Worm (Caenorhabditis elegans): ENCODE data around the gene lgc-6.
A peak's percentile ranks its signal among the peaks of the same experiment; 100 is the strongest.

The lgc-6 gene

ce11 chrIV:8375381-8375780 lies 35.6 kb downstream of the lgc-6 start (continued):
- TF ChIP-seq dve-1 (tag; optimal IDR thresholded peaks at IDR 0.05) (peak; percentile 85), ceh-19 (GFP tag; optimal IDR thresholded peaks at IDR 0.05) (peak; percentile 75), ceh-31 (tag; optimal IDR thresholded peaks at IDR 0.05) (peak; percentile 72), mec-3 (tag; optimal IDR thresholded peaks at IDR 0.05; ENCODE audit: borderline replicate concordance) (no peak), K09A11.1 (tag; optimal IDR thresholded peaks at IDR 0.05; ENCODE audit: insufficient read depth) (peak; percentile 67), pros-1 (tag; optimal IDR thresholded peaks at IDR 0.05) (peak; percentile 49), unc-55 (GFP tag; optimal IDR thresholded peaks at IDR 0.05) (peak; percentile 65), ceh-2 (tag; optimal IDR thresholded peaks at IDR 0.05) (peak; percentile 77), ceh-34 (tag; optimal IDR thresholded peaks at IDR 0.05) (peak; percentile 87), sdc-2 (tag; optimal IDR thresholded peaks at IDR 0.05) (peak; percentile 77), ceh-48 (tag; optimal IDR thresholded peaks at IDR 0.05) (peak; percentile 77), pat-9 (tag; optimal IDR thresholded peaks at IDR 0.05) (peak; percentile 87), fkh-10 (GFP tag; optimal IDR thresholded peaks at IDR 0.05) (peak; percentile 73), ama-1 (optimal IDR thresholded peaks at IDR 0.05) (no peak), che-1 (tag; optimal IDR thresholded peaks at IDR 0.05) (peak; percentile 86), unc-3 (GFP tag; conservative IDR thresholded peaks at IDR 0.05) (peak; percentile 65; the same call in 1 of the 2 replicates), unc-3 (tag; optimal IDR thresholded peaks at IDR 0.05) (peak; percentile 79), tbx-7 (tag; optimal IDR thresholded peaks at IDR 0.05) (peak; percentile 34), C08G9.2 (tag; optimal IDR thresholded peaks at IDR 0.05) (peak; percentile 69), lim-6 (tag; optimal IDR thresholded peaks at IDR 0.05) (no peak), K02D7.2 (tag; optimal IDR thresholded peaks at IDR 0.05) (peak; percentile 51), fax-1 (tag; optimal IDR thresholded peaks at IDR 0.05) (peak; percentile 66), ceh-24 (tag; optimal IDR thresholded peaks at IDR 0.05) (no peak), odd-2 (tag; optimal IDR thresholded peaks at IDR 0.05) (peak; percentile 79), ceh-45 (GFP tag; IDR thresholded peaks at IDR 0.05) (peak; percentile 52; the same call in 1 of the 2 replicates), ahr-1 (tag; optimal IDR thresholded peaks at IDR 0.05) (peak; percentile 33), pha-2 (tag; optimal IDR thresholded peaks at IDR 0.05) (peak; percentile 86), nhr-232 (tag; optimal IDR thresholded peaks at IDR 0.05) (peak; percentile 82), ceh-22 (tag; optimal IDR thresholded peaks at IDR 0.05) (no peak), unc-42 (tag; optimal IDR thresholded peaks at IDR 0.05) (peak; percentile 61), pag-3 (tag; optimal IDR thresholded peaks at IDR 0.05; ENCODE audit: borderline replicate concordance) (peak; percentile 39)

ce11 chrIV:8376923-8377322 lies 37.2 kb downstream of the lgc-6 start:
- TF ChIP-seq ets-4 (tag; optimal IDR thresholded peaks at IDR 0.05) (no peak), hlh-8 (tag; optimal IDR thresholded peaks at IDR 0.05) (no peak), ahr-1 (tag; optimal IDR thresholded peaks at IDR 0.05) (no peak), fax-1 (tag; optimal IDR thresholded peaks at IDR 0.05) (no peak)

- no peak for TF ChIP-seq ceh-24 (tag; optimal IDR thresholded peaks at IDR 0.05)
- TF ChIP-seq unc-3 (GFP tag; conservative IDR thresholded peaks at IDR 0.05) = no peak
- no peak for TF ChIP-seq unc-3 (tag; optimal IDR thresholded peaks at IDR 0.05)
- no peak for TF ChIP-seq ahr-1 (tag; optimal IDR thresholded peaks at IDR 0.05)
- no peak for TF ChIP-seq sox-4 (tag; optimal IDR thresholded peaks at IDR 0.05)
- no peak for TF ChIP-seq pax-1 (tag; optimal IDR thresholded peaks at IDR 0.05)
- TF ChIP-seq tbx-2 (tag; optimal IDR thresholded peaks at IDR 0.05) = no peak
Measured at ce11 chrIV:8377501-8377900, 37.8 kb downstream of the lgc-6 start, which contains the start of gene D2096.7. D2096.7 (minus strand) TSS chrIV:8377630.

- TF ChIP-seq unc-42 (tag; optimal IDR thresholded peaks at IDR 0.05) = no peak
- TF ChIP-seq rnt-1 (tag; optimal IDR thresholded peaks at IDR 0.05) = no peak
- TF ChIP-seq ceh-30 (tag; optimal IDR thresholded peaks at IDR 0.05) = no peak
- no peak for TF ChIP-seq dmd-4 (tag; optimal IDR thresholded peaks at IDR 0.05; ENCODE audit: borderline replicate concordance)
- no peak for TF ChIP-seq pag-3 (tag; optimal IDR thresholded peaks at IDR 0.05; ENCODE audit: borderline replicate concordance)
- no peak for TF ChIP-seq K09A11.1 (tag; optimal IDR thresholded peaks at IDR 0.05; ENCODE audit: insufficient read depth)
- no peak for TF ChIP-seq ceh-14 (tag; optimal IDR thresholded peaks at IDR 0.05)
- no peak for TF ChIP-seq C08G9.2 (tag; optimal IDR thresholded peaks at IDR 0.05)
Measured at ce11 chrIV:8378280-8378679, 38.5 kb downstream of the lgc-6 start.
